Worm (Caenorhabditis elegans): Measurements from ENCODE around the gene rme-1.

DNA sequence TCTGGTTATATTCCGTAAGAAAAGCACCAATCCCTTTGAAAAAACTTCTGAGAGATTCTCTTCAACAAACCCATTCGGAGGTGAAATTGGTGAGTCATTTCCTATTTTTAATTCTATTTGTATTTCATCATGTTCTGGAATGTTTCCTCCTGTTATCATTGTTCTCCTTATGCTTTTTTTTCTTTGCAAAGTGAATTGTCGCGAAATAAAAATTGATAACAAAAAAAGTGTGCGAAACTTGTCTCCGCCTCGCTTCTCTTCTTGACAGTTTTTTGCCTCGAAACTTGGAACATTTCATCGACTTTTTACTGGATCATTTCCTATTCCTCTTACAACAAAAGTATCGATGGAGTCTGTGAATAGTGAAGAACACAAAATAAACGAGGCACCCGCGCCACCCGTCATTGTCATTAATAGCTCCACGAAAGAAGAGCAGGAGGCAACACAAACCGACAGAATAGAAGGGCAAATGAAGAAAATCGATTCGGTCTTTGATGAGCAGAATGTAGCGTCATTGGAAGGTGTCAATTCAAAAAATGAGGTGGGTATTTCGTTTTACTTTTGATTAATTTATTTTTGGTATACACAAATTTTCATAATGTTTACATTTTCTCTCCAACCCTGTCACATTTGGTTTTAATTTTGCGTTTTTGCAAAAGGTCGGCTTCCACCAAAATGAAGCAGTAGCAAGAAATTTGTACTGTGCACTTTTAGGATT is 1.4 kb downstream of the rme-1 start:
- no peak for TF ChIP-seq W03F9.2 (tag; optimal IDR thresholded peaks at IDR 0.05)
- no peak for TF ChIP-seq him-1 (tag; optimal IDR thresholded peaks at IDR 0.05)
- TF ChIP-seq dao-5 (tag; optimal IDR thresholded peaks at IDR 0.05), result no peak
